Worm (Caenorhabditis elegans) whole organism, L4 larva: ENCODE data around the gene F02D10.6.

Experiments
- Y5F2A.4 ChIP-seq: fragments of 200-800 bp; sonication (Bioruptor generic); optimal IDR thresholded peaks from 2 replicates; lab custom pipeline; 2018; ENCODE audit warnings: mild to moderate bottlenecking, missing genetic modification characterization, missing compliant biosample characterization
- ZK337.2 ChIP-seq: fragments of 200-800 bp; sonication (Bioruptor generic); IDR thresholded peaks from 2 replicates; pipeline ENCODE4 v1.3.6; 2022; ENCODE audit warnings: missing genetic modification reagents, missing genetic modification characterization, missing compliant biosample characterization
- aha-1 ChIP-seq: fragments of 150-350 bp; peaks from one replicate; lab custom pipeline; 2014; ENCODE audit warnings: missing biosample characterization, missing genetic modification characterization
- ama-1 ChIP-seq: fragments of 150-350 bp; optimal IDR thresholded peaks from 2 replicates; lab custom pipeline; 2014; ENCODE audit warnings: inconsistent platforms, mixed read lengths
- arid-1 ChIP-seq: fragments of 200-800 bp; sonication (Bioruptor generic); conservative IDR thresholded peaks from 2 replicates; pipeline ENCODE4 v1.3.6; 2022; ENCODE audit warnings: missing genetic modification reagents, missing genetic modification characterization, missing compliant biosample characterization
- ceh-20 ChIP-seq: fragments of 200-800 bp; sonication (Bioruptor generic); IDR thresholded peaks from 2 replicates; pipeline ENCODE4 v1.3.6; 2022; ENCODE audit warnings: missing genetic modification reagents, missing genetic modification characterization, missing compliant biosample characterization
- ceh-28 ChIP-seq: fragments of 150-350 bp; optimal IDR thresholded peaks from 2 replicates; lab custom pipeline; 2014; ENCODE audit warnings: missing biosample characterization, missing genetic modification reagents, missing genetic modification characterization
- ces-1 ChIP-seq: fragments of 150-350 bp; sonication (generic microtip); optimal IDR thresholded peaks from 4 replicates; lab custom pipeline; 2014; ENCODE audit warnings: missing biosample characterization, missing genetic modification reagents, missing genetic modification characterization
- ctbp-1 ChIP-seq: fragments of 200-800 bp; sonication (Bioruptor generic); IDR thresholded peaks from 2 replicates; pipeline ENCODE4 v1.3.6; 2022; ENCODE audit warnings: missing genetic modification reagents, missing genetic modification characterization, missing compliant biosample characterization
- daf-19 ChIP-seq: fragments of 200-800 bp; sonication (Bioruptor generic); conservative IDR thresholded peaks from 2 replicates; pipeline ENCODE4 v1.3.6; 2022; ENCODE audit warnings: missing genetic modification characterization, missing compliant biosample characterization
- dmd-9 ChIP-seq: fragments of 200-800 bp; sonication (Bioruptor generic); IDR thresholded peaks from 2 replicates; pipeline ENCODE4 v1.3.6; 2022; ENCODE audit warnings: missing genetic modification reagents, missing genetic modification characterization, missing compliant biosample characterization
- duxl-1 ChIP-seq: sonication (generic microtip); optimal IDR thresholded peaks from 2 replicates; lab custom pipeline; 2016; ENCODE audit warnings: mild to moderate bottlenecking, missing genetic modification characterization, moderate library complexity, missing compliant biosample characterization; ENCODE audit not compliant: poor library complexity
- fkh-10 ChIP-seq: fragments of 150-350 bp; optimal IDR thresholded peaks from 2 replicates; lab custom pipeline; 2014; ENCODE audit warnings: missing biosample characterization, missing genetic modification reagents, missing genetic modification characterization
- gei-8 ChIP-seq: fragments of 200-800 bp; sonication (Bioruptor generic); optimal IDR thresholded peaks from 2 replicates; lab custom pipeline; 2018; ENCODE audit warnings: mild to moderate bottlenecking, missing genetic modification characterization, missing compliant biosample characterization
- hif-1 ChIP-seq, 2 experiments: sonication (generic microtip); optimal IDR thresholded peaks; 2 replicates each; lab custom pipeline; 2016 to 2017; ENCODE audit warnings: missing compliant biosample characterization in 2 of 2, missing genetic modification characterization in 2 of 2, missing genetic modification reagents in 2 of 2, missing genotype in 2 of 2, mild to moderate bottlenecking in 1 of 2
- hlh-11 ChIP-seq: fragments of 200-800 bp; sonication (Bioruptor generic); optimal IDR thresholded peaks from 2 replicates; lab custom pipeline; 2018; ENCODE audit warnings: mild to moderate bottlenecking, missing genetic modification characterization, missing compliant biosample characterization
- hlh-30 ChIP-seq: sonication (generic microtip); optimal IDR thresholded peaks from 2 replicates; lab custom pipeline; 2017; ENCODE audit warnings: antibody characterized with exemption, mild to moderate bottlenecking, missing genetic modification characterization, missing compliant biosample characterization; ENCODE audit not compliant: insufficient read depth
- hmg-1.1 ChIP-seq: fragments of 200-800 bp; sonication (Bioruptor generic); IDR thresholded peaks from 2 replicates; pipeline ENCODE4 v1.3.6; 2022; ENCODE audit warnings: missing genetic modification reagents, missing genetic modification characterization, missing compliant biosample characterization
- lin-1 ChIP-seq: fragments of 200-800 bp; sonication (Bioruptor generic); IDR thresholded peaks from 2 replicates; pipeline ENCODE4 v1.3.6; 2022; ENCODE audit warnings: missing genetic modification reagents, missing genetic modification characterization, missing compliant biosample characterization
- lsy-2 ChIP-seq, 2 experiments: fragments of 150-350 bp in 1 of 2; sonication (generic microtip) in 1 of 2; optimal IDR thresholded peaks; 2 replicates each; lab custom pipeline; 2014 to 2017; ENCODE audit warnings: missing biosample characterization in 2 of 2, missing genetic modification characterization in 2 of 2
- madf-9 ChIP-seq: fragments of 200-800 bp; sonication (Bioruptor generic); conservative IDR thresholded peaks from 2 replicates; pipeline ENCODE4 v1.3.6; 2022; ENCODE audit warnings: missing genetic modification reagents, missing genetic modification characterization, missing compliant biosample characterization
- mxl-2 ChIP-seq: fragments of 200-800 bp; sonication (Bioruptor generic); conservative IDR thresholded peaks from 2 replicates; pipeline ENCODE4 v1.3.6; 2022; ENCODE audit warnings: missing genetic modification reagents, missing genetic modification characterization, missing compliant biosample characterization
- nhr-102 ChIP-seq: sonication (generic microtip); optimal IDR thresholded peaks from 2 replicates; lab custom pipeline; 2016; ENCODE audit warnings: mild to moderate bottlenecking, missing genetic modification characterization, moderate library complexity, missing compliant biosample characterization
- nhr-11 ChIP-seq: fragments of 150-350 bp; optimal IDR thresholded peaks from 2 replicates; lab custom pipeline; 2014; ENCODE audit warnings: missing biosample characterization, missing genetic modification characterization
- nhr-237 ChIP-seq: sonication (generic microtip); optimal IDR thresholded peaks from 2 replicates; lab custom pipeline; 2017; ENCODE audit warnings: missing biosample characterization, missing genetic modification characterization
- nhr-28 ChIP-seq: fragments of 150-350 bp; optimal IDR thresholded peaks from 2 replicates; lab custom pipeline; 2014; ENCODE audit warnings: missing biosample characterization, missing genetic modification characterization
- nhr-48 ChIP-seq: sonication (generic microtip); optimal IDR thresholded peaks from 2 replicates; lab custom pipeline; 2016; ENCODE audit warnings: mild to moderate bottlenecking, missing genetic modification characterization, missing compliant biosample characterization
- nhr-76 ChIP-seq: fragments of 150-350 bp; optimal IDR thresholded peaks from 2 replicates; lab custom pipeline; 2014; ENCODE audit warnings: missing biosample characterization, missing genetic modification characterization
- nhr-77 ChIP-seq: fragments of 150-350 bp; optimal IDR thresholded peaks from 2 replicates; lab custom pipeline; 2014; ENCODE audit warnings: missing biosample characterization, missing genetic modification characterization
- saeg-2 ChIP-seq: fragments of 200-800 bp; sonication (Bioruptor generic); IDR thresholded peaks from 2 replicates; pipeline ENCODE4 v1.3.6; 2022; ENCODE audit warnings: missing genetic modification reagents, missing genetic modification characterization, missing compliant biosample characterization
- sdz-12 ChIP-seq: fragments of 200-800 bp; sonication (Bioruptor generic); optimal IDR thresholded peaks from 2 replicates; lab custom pipeline; 2018; ENCODE audit warnings: mild to moderate bottlenecking, missing genetic modification characterization, missing compliant biosample characterization
- snpc-4 ChIP-seq: fragments of 150-350 bp; optimal IDR thresholded peaks from 2 replicates; lab custom pipeline; 2014; ENCODE audit warnings: missing biosample characterization, missing genetic modification characterization
- unc-62 ChIP-seq, 3 experiments: fragments of 150-350 bp in 1 of 3; sonication (generic microtip); optimal IDR thresholded peaks in 2 of 3; peaks in 1 of 3; 1 replicate in 1 of 3; 2 replicates in 2 of 3; lab custom pipeline; 2014 to 2017; ENCODE audit warnings: missing biosample characterization in 3 of 3, missing genetic modification characterization in 3 of 3, missing genetic modification reagents in 3 of 3, missing genotype in 1 of 3
- zfp-3 ChIP-seq: fragments of 200-800 bp; sonication (Bioruptor generic); conservative IDR thresholded peaks from 2 replicates; pipeline ENCODE4 v1.3.6; 2022; ENCODE audit warnings: missing genetic modification reagents, missing genetic modification characterization, missing compliant biosample characterization
- zip-11 ChIP-seq: fragments of 200-800 bp; sonication (Bioruptor generic); IDR thresholded peaks from 2 replicates; pipeline ENCODE4 v1.3.6; 2022; ENCODE audit warnings: missing genetic modification characterization, missing compliant biosample characterization

Gene F02D10.6

DNA sequence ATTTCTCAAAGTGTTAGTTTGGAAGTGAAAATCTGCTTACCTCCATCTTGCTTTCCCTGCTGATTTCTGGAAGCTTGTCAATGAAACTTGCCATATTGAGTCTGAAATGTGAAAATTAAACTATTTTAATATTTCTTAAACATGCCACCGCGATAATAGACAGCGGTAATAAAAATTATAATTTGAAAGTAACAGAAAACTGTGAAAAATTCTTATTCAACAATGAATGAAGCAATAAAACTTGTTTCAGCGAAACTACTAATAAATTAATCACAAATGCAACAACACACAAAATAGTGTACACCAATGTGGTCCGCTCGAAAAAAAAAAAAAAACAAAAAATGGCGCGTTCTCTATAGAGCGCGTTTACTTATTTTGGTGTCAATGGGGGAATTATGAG, at the start of gene F02D10.6:
TSS of gene F02D10.6 (minus strand) at position 101 of the 400 bp plus-strand sequence.
- TF ChIP-seq duxl-1 (tag; lab: Kevin White, UChicago): no peak
- peak in 1 of 2 experiments; percentile 50 for TF ChIP-seq unc-62 (GFP tag; optimal IDR thresholded peaks at IDR 0.05 in 1 of 2; lab: Kevin White, UChicago)
- TF ChIP-seq unc-62 (tag; optimal IDR thresholded peaks at IDR 0.05; lab: Kevin White, UChicago): no peak
- TF ChIP-seq arid-1 (GFP tag; lab: Robert Waterston, UW): no peak

ce11 chrX:13500568-13500967, 49.1 kb upstream of the F02D10.6 start, which contains the start of gene sad-1:
sad-1 (minus strand) TSS chrX:13500668.
- TF ChIP-seq hif-1 (tag; optimal IDR thresholded peaks at IDR 0.05; lab: Kevin White, UChicago) (no peak), dmd-9 (GFP tag; lab: Robert Waterston, UW) (0 out of 2 replicates have a peak, but pooled peaks have one; percentile 40), nhr-77 (tag; lab: Kevin White, UChicago) (no peak), aha-1 (tag; lab: Kevin White, UChicago) (peak; percentile 53), hmg-1.1 (GFP tag; lab: Robert Waterston, UW) (peak; percentile 43; the same call in 1 of the 2 replicates), nhr-102 (no peak), lin-1 (GFP tag; lab: Robert Waterston, UW) (no peak), zip-11 (GFP tag; lab: Robert Waterston, UW) (no peak), unc-62 (GFP tag; optimal IDR thresholded peaks at IDR 0.05 in 1 of 2; lab: Kevin White, UChicago) (no peak), unc-62 (tag; optimal IDR thresholded peaks at IDR 0.05; lab: Kevin White, UChicago) (no peak), nhr-48 (tag; lab: Kevin White, UChicago) (no peak), snpc-4 (tag; lab: Kevin White, UChicago) (no peak), nhr-76 (no peak), gei-8 (GFP tag; lab: Kevin White, UChicago) (no peak), ceh-28 (tag; lab: Kevin White, UChicago) (no peak), sdz-12 (GFP tag; lab: Kevin White, UChicago) (no peak), nhr-28 (no peak), saeg-2 (GFP tag; lab: Robert Waterston, UW) (no peak), daf-19 (GFP tag; lab: Robert Waterston, UW) (no peak), nhr-237 (tag; lab: Kevin White, UChicago) (no peak), Y5F2A.4 (GFP tag; lab: Kevin White, UChicago) (no peak), ama-1 (no peak), mxl-2 (GFP tag; lab: Robert Waterston, UW) (no peak), zfp-3 (no peak), ZK337.2 (GFP tag; lab: Robert Waterston, UW) (no peak)

ce11 chrX:13499923-13500322, 48.4 kb upstream of the F02D10.6 start:
- TF ChIP-seq hif-1 (tag; optimal IDR thresholded peaks at IDR 0.05; lab: Kevin White, UChicago): no peak
- no peak for TF ChIP-seq ceh-20 (GFP tag; lab: Robert Waterston, UW)
- TF ChIP-seq nhr-11: no peak
- no peak for TF ChIP-seq hlh-11
- TF ChIP-seq hlh-30 (tag; lab: Kevin White, UChicago): peak; percentile 42

DNA sequence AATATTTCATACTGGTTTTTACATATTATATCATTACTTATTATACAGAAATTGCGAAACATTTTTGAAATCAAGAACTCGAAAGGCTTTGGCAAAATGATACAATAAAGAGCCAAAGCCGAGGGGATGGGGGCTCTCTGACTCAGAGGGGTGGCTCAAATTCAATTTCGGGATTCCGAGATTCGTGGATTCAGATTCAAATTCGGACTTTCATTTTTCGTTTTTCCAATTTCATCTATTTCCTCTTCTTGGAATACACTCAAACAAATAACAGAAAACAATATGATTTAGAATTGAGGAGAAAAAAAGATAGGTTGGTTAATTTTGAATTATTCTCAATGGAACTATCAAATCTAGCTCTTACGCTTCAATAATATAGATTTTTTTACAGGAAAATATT, 47.6 kb upstream of the F02D10.6 start:
- TF ChIP-seq fkh-10 (GFP tag; lab: Kevin White, UChicago): peak; percentile 71
- TF ChIP-seq lsy-2 (tag; optimal IDR thresholded peaks at IDR 0.05; lab: Kevin White, UChicago): peak in 1 of 2 experiments; percentile 5
- 0 out of 2 replicates have a peak, but pooled peaks have one; percentile 25 for TF ChIP-seq ctbp-1
- peak; percentile 76 for TF ChIP-seq ces-1 (GFP tag; lab: Kevin White, UChicago)
- no peak for TF ChIP-seq madf-9
